Worm (Caenorhabditis elegans) whole organism, L4 larva: ENCODE results near the gene C08F8.2.

Experiments used
- ces-1 ChIP-seq: fragments of 150-350 bp; sonication (generic microtip); optimal IDR thresholded peaks from 4 replicates; lab custom pipeline; 2014; ENCODE audit warnings: missing biosample characterization, missing genetic modification reagents, missing genetic modification characterization
- daf-8 ChIP-seq: fragments of 200-800 bp; sonication (Bioruptor generic); IDR thresholded peaks from 2 replicates; pipeline ENCODE4 v1.3.6; 2022; ENCODE audit warnings: missing genetic modification characterization, missing compliant biosample characterization
- dmd-9 ChIP-seq: fragments of 200-800 bp; sonication (Bioruptor generic); IDR thresholded peaks from 2 replicates; pipeline ENCODE4 v1.3.6; 2022; ENCODE audit warnings: missing genetic modification reagents, missing genetic modification characterization, missing compliant biosample characterization
- lsy-2 ChIP-seq, 2 experiments: fragments of 150-350 bp in 1 of 2; sonication (generic microtip) in 1 of 2; optimal IDR thresholded peaks; 2 replicates each; lab custom pipeline; 2014 to 2017; ENCODE audit warnings: missing biosample characterization in 2 of 2, missing genetic modification characterization in 2 of 2
- pha-4 ChIP-seq, 2 experiments: fragments of 150-350 bp in 1 of 2; fragments of 200-800 bp in 1 of 2; sonication (Bioruptor generic) in 1 of 2; IDR thresholded peaks in 1 of 2; optimal IDR thresholded peaks in 1 of 2; 2 replicates each; pipeline versions ENCODE4 v1.3.6 to Lab custom; 2014 to 2022; ENCODE audit warnings: missing genetic modification characterization in 2 of 2, missing genetic modification reagents in 2 of 2, missing biosample characterization in 1 of 2, missing compliant biosample characterization in 1 of 2
- snpc-4 ChIP-seq: fragments of 150-350 bp; optimal IDR thresholded peaks from 2 replicates; lab custom pipeline; 2014; ENCODE audit warnings: missing biosample characterization, missing genetic modification characterization
- zag-1 ChIP-seq: fragments of 150-350 bp; optimal IDR thresholded peaks from 2 replicates; lab custom pipeline; 2014; ENCODE audit warnings: missing biosample characterization, missing genetic modification characterization
- zip-2 ChIP-seq: fragments of 150-350 bp; optimal IDR thresholded peaks from 2 replicates; lab custom pipeline; 2014; ENCODE audit warnings: missing biosample characterization, missing genetic modification characterization

- no peak for TF ChIP-seq zip-2 (tag; lab: Kevin White, UChicago)
- no peak for TF ChIP-seq daf-8
- TF ChIP-seq ces-1 (GFP tag; lab: Kevin White, UChicago), result no peak
- TF ChIP-seq dmd-9 (GFP tag; lab: Robert Waterston, UW), result no peak
- no peak for TF ChIP-seq snpc-4 (tag; lab: Kevin White, UChicago)
- no peak for TF ChIP-seq lsy-2 (tag; optimal IDR thresholded peaks at IDR 0.05; lab: Kevin White, UChicago)
- no peak for TF ChIP-seq pha-4 (GFP tag; IDR thresholded peaks at IDR 0.05; lab: Robert Waterston, UW)
- no peak for TF ChIP-seq pha-4 (tag; optimal IDR thresholded peaks at IDR 0.05; lab: Kevin White, UChicago)
- TF ChIP-seq zag-1, result no peak
Observed at ce11 chrIV:11162451-11162850, 11.7 kb downstream of the C08F8.2 start, which contains the start of gene fbxb-9.
